Worm (Caenorhabditis elegans): ENCODE measurements around the gene Y43F4A.1.

ce11 chrIII:13275784-13276183, 52.9 kb downstream of the Y43F4A.1 start:
- no peak for TF ChIP-seq unc-39 (tag; optimal IDR thresholded peaks at IDR 0.05)
- TF ChIP-seq ztf-11 (tag; optimal IDR thresholded peaks at IDR 0.05): no peak
- TF ChIP-seq nhr-28 (tag; optimal IDR thresholded peaks at IDR 0.05): no peak
- peak; percentile 48 for TF ChIP-seq mls-2 (tag; optimal IDR thresholded peaks at IDR 0.05)
- TF ChIP-seq pha-4 (tag; optimal IDR thresholded peaks at IDR 0.05): peak; percentile 22
- TF ChIP-seq elt-3 (tag; optimal IDR thresholded peaks at IDR 0.05): no peak
- no peak for TF ChIP-seq snpc-4 (tag; optimal IDR thresholded peaks at IDR 0.05)
- no peak for TF ChIP-seq nhr-12 (tag; optimal IDR thresholded peaks at IDR 0.05)
